Fruit fly (Drosophila melanogaster): ENCODE measurements around the gene CG14015.

DNA sequence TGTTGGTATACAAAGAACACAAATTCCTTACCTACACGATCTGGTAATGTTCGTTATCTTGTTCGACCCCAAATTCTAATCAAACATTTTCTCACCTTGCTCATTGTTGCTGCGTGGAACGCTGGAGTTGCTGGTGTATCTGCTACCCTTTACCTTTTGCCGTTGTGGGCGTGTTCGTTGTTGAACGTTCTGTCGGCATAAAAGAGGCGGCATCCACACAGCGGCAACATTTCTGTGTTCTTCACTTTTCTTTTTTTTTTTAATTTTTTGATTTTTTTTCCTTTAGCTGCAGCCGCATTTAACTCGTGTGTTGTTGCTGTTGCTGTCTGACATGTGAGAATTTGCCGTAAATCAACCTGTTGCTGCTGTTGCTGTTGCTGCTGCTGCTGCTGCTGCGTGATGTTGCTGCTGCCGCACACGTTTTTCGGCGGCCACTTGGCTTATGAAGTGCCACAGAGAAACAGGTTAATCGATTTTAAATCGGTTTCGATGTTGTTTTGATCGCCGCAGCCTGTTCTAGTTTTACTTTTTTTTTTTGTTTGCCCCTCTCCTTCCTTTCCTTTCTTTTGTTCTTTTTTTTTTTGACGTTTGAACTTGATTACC, 49.1 kb downstream of the CG14015 start:
- no peak for TF ChIP-seq CG8478 (optimal IDR thresholded peaks at IDR 0.05)
- no peak for TF ChIP-seq CTCF (optimal IDR thresholded peaks at IDR 0.05)
